Worm (Caenorhabditis elegans): ENCODE results near the gene tyr-6.

The tyr-6 gene

DNA sequence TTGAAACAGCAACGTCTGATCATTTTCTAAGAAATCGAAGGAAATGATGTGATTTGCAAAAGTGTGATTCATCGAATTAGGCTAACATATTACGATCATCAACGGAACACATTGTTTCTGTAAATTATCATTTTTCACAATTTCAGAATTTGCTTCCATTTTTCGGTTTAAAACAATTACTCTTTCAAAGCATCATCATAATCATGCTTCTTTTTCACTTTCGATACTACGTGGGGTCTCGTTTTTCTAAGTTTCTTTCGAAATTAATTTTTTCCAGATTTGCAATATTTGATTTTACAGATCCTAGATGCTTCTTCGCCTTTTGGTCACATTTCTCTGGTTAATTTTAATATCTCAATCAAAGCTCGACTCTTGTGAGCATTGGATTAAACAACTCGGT lies at the start of gene tyr-6:
Gene tyr-6, plus strand, starts transcription at position 301 of the 400 bp plus-strand sequence.
- TF ChIP-seq ref-1 (GFP tag; conservative IDR thresholded peaks at IDR 0.05) (no peak), T22C8.4 (GFP tag; IDR thresholded peaks at IDR 0.05) (no peak), tab-1 (GFP tag; IDR thresholded peaks at IDR 0.05) (no peak), cog-1 (tag; optimal IDR thresholded peaks at IDR 0.05) (no peak), klf-2 (GFP tag; conservative IDR thresholded peaks at IDR 0.05) (no peak), flt-1 (GFP tag; IDR thresholded peaks at IDR 0.05) (no peak), med-1 (GFP tag; optimal IDR thresholded peaks at IDR 0.05; ENCODE audit: insufficient read depth) (no peak), ztf-23 (GFP tag; IDR thresholded peaks at IDR 0.05) (no peak), ztf-29 (GFP tag; IDR thresholded peaks at IDR 0.05) (no peak)

DNA sequence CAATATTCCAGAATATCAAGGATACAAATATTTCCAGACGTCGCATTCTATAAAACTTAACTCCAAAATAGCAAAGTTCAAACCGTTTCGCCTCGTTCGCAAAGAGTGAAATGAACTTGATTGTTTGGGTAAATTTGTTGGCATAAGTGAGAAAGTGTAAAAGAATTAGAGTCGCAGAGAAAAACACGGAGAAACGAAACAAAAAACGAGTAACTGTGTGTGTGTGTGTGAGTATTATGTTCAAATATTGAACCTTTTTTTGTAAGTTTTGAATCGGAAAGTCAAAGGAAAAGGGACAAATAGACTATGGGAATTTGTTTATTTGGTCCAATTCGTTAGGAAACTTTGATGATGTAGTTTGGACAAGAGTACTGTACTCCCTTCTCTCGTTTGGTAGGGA lies 48.7 kb upstream of the tyr-6 start, which contains the start of gene acp-7:
Gene acp-7, minus strand, starts transcription at position 101 of the 400 bp plus-strand sequence.
- no peak for TF ChIP-seq flt-1 (GFP tag; IDR thresholded peaks at IDR 0.05)
- no peak for TF ChIP-seq ztf-23 (GFP tag; IDR thresholded peaks at IDR 0.05)
- no peak for TF ChIP-seq cog-1 (tag; optimal IDR thresholded peaks at IDR 0.05)
- TF ChIP-seq ztf-29 (GFP tag; IDR thresholded peaks at IDR 0.05), result no peak
- TF ChIP-seq med-1 (GFP tag; optimal IDR thresholded peaks at IDR 0.05; ENCODE audit: insufficient read depth), result no peak
- no peak for TF ChIP-seq ref-1 (GFP tag; conservative IDR thresholded peaks at IDR 0.05)
- TF ChIP-seq klf-2 (GFP tag; conservative IDR thresholded peaks at IDR 0.05), result no peak
- TF ChIP-seq tab-1 (GFP tag; IDR thresholded peaks at IDR 0.05), result no peak
- TF ChIP-seq T22C8.4 (GFP tag; IDR thresholded peaks at IDR 0.05), result no peak

DNA sequence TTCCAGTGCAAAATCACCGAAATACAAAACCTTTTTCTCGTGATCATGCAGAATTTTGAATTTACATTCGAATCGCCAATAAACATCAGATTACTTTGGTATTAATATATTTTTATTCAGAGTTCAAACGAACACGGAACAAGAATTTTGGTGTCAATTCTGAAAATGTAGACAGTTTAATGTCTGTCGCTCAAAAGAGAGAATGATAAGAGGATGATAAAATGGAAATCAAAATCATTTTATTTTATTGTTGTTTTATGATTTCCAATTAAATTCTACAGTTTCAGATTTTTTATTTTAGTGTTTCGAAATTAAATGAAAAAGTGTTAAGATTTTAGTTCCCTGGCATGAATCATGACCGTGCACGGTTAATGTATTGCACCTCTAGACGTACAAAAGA lies 47.9 kb upstream of the tyr-6 start:
- TF ChIP-seq cog-1 (tag; optimal IDR thresholded peaks at IDR 0.05) (no peak), T22C8.4 (GFP tag; IDR thresholded peaks at IDR 0.05) (no peak), ref-1 (GFP tag; conservative IDR thresholded peaks at IDR 0.05) (no peak), klf-2 (GFP tag; conservative IDR thresholded peaks at IDR 0.05) (no peak), tab-1 (GFP tag; IDR thresholded peaks at IDR 0.05) (no peak), flt-1 (GFP tag; IDR thresholded peaks at IDR 0.05) (no peak), ztf-29 (GFP tag; IDR thresholded peaks at IDR 0.05) (no peak), ztf-23 (GFP tag; IDR thresholded peaks at IDR 0.05) (no peak), med-1 (GFP tag; optimal IDR thresholded peaks at IDR 0.05; ENCODE audit: insufficient read depth) (no peak)

DNA sequence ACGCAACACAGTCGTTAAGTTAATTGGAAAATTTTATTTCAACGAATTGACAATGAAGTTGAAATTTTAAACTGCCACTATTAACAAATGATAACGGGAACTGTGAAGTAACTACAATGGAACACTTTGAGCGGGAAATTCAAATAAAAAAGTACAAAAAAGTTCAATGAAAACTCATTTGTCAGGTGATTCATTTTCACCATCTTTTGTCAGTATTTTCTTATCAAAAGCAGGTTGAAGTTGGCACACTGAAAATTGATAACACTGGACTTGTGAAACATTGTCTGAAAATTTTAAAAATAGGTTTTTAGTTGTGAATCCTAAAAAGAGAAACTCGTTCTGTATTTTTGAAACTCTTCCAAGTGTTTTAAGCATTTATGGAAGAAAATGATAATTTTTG lies 46.9 kb upstream of the tyr-6 start:
- TF ChIP-seq T22C8.4 (GFP tag; IDR thresholded peaks at IDR 0.05), result no peak
- no peak for TF ChIP-seq ztf-23 (GFP tag; IDR thresholded peaks at IDR 0.05)
- no peak for TF ChIP-seq klf-2 (GFP tag; conservative IDR thresholded peaks at IDR 0.05)
- no peak for TF ChIP-seq med-1 (GFP tag; optimal IDR thresholded peaks at IDR 0.05; ENCODE audit: insufficient read depth)

DNA sequence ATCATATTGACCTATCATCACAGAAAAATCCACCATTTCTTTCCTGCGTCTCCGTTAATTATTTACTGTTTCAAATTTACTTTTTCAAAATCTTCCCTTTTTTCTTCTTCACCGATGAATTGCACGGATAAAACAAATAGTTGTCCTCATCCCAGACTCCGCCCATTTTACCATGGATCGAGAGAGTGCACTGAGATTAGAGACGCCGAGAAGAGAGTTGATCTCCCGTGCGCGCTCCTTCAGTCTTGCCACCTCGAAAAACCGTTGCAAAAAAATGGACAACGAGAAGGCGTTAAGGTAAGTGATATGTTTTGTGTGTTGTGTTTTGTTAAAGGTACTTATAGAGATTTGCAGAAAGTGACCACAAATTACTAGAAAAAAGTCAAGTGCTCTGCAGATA lies 42.3 kb upstream of the tyr-6 start, which contains the start of gene dlc-5:
Gene dlc-5, plus strand, starts transcription at position 154 of the 400 bp plus-strand sequence.
- TF ChIP-seq T22C8.4 (GFP tag; IDR thresholded peaks at IDR 0.05) (no peak), ref-1 (GFP tag; conservative IDR thresholded peaks at IDR 0.05) (no peak), med-1 (GFP tag; optimal IDR thresholded peaks at IDR 0.05; ENCODE audit: insufficient read depth) (no peak), tab-1 (GFP tag; IDR thresholded peaks at IDR 0.05) (no peak), ztf-29 (GFP tag; IDR thresholded peaks at IDR 0.05) (no peak), ztf-23 (GFP tag; IDR thresholded peaks at IDR 0.05) (no peak), klf-2 (GFP tag; conservative IDR thresholded peaks at IDR 0.05) (no peak), cog-1 (tag; optimal IDR thresholded peaks at IDR 0.05) (no peak), flt-1 (GFP tag; IDR thresholded peaks at IDR 0.05) (no peak)

DNA sequence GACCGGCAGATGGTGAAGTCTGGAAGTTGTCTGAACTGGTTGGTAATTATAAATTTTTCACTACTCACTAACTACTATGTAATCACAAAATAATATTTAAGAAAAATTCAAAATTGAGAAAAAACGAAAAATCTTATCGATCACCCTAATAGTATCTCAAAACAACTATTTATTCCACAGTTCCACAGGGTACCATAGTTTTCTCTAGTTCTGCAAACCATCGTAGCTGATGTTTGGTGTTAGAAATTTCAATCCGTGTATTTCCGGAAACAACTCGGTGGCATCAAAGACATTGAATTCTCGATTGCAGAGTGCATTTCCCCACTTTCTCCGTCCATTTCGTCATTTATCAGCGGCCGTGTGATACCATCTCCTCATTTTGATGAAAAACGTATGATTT lies 38.7 kb upstream of the tyr-6 start, which contains the start of gene Y73B6BL.31:
Gene Y73B6BL.31, plus strand, starts transcription at position 301 of the 400 bp plus-strand sequence.
- TF ChIP-seq flt-1 (GFP tag; IDR thresholded peaks at IDR 0.05), result no peak
- no peak for TF ChIP-seq T22C8.4 (GFP tag; IDR thresholded peaks at IDR 0.05)
- TF ChIP-seq klf-2 (GFP tag; conservative IDR thresholded peaks at IDR 0.05), result no peak
- TF ChIP-seq cog-1 (tag; optimal IDR thresholded peaks at IDR 0.05), result no peak
- TF ChIP-seq ztf-29 (GFP tag; IDR thresholded peaks at IDR 0.05), result no peak
- TF ChIP-seq med-1 (GFP tag; optimal IDR thresholded peaks at IDR 0.05; ENCODE audit: insufficient read depth), result no peak
- no peak for TF ChIP-seq ztf-23 (GFP tag; IDR thresholded peaks at IDR 0.05)
- TF ChIP-seq tab-1 (GFP tag; IDR thresholded peaks at IDR 0.05), result no peak
- TF ChIP-seq ref-1 (GFP tag; conservative IDR thresholded peaks at IDR 0.05), result no peak

DNA sequence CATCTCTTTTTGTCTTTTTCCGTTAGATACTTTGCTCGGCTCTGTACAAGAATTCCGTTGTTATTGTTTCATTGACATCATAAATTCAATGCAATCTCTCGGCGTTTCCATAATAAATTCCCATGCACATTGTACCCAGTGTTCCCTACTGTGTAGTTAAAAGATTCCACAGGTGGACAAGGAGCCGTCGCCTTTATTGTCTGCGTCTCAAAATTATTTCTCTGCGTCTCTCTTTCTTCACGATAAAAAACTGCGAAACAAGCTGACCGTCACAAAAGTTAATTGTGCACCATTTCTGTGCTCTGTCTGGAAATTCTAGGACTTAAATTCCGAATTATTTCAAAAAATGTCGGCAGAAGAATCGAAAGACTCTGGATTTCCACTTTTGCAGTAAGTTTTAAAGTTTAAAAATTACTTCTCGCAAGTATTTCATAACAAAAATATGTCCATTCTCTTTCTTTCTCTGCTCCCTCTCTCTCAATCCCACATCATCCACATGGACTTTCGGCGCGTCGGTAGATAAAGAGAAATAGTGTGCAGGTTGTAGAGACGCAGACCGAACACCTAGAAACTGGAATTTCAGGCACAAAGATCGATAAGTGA lies 38.2 kb upstream of the tyr-6 start:
- no peak for TF ChIP-seq cog-1 (tag; optimal IDR thresholded peaks at IDR 0.05)
- no peak for TF ChIP-seq ref-1 (GFP tag; conservative IDR thresholded peaks at IDR 0.05)
- TF ChIP-seq flt-1 (GFP tag; IDR thresholded peaks at IDR 0.05), result no peak

DNA sequence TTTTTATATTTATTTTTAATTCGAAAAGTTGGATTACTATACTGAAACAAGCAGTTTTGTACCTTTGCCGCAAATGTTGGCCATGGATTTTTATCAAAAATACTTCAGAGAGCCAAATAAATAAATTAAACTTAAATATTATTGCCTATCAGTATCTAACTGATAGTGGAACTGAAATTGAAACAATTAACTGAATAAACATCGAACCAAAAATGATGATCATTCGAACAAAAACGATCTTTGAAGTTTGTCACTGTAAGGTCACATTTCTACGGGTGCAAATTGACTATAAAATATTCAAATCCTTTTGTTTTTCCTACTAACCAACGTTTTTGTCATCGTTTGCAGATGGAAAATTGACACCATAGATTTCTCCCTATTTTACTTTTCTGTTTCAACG lies 37.3 kb upstream of the tyr-6 start:
- TF ChIP-seq klf-2 (GFP tag; conservative IDR thresholded peaks at IDR 0.05) (no peak), tab-1 (GFP tag; IDR thresholded peaks at IDR 0.05) (no peak), ref-1 (GFP tag; conservative IDR thresholded peaks at IDR 0.05) (no peak), ztf-29 (GFP tag; IDR thresholded peaks at IDR 0.05) (no peak), T22C8.4 (GFP tag; IDR thresholded peaks at IDR 0.05) (no peak), flt-1 (GFP tag; IDR thresholded peaks at IDR 0.05) (no peak), ztf-23 (GFP tag; IDR thresholded peaks at IDR 0.05) (no peak), cog-1 (tag; optimal IDR thresholded peaks at IDR 0.05) (no peak), med-1 (GFP tag; optimal IDR thresholded peaks at IDR 0.05; ENCODE audit: insufficient read depth) (no peak)

DNA sequence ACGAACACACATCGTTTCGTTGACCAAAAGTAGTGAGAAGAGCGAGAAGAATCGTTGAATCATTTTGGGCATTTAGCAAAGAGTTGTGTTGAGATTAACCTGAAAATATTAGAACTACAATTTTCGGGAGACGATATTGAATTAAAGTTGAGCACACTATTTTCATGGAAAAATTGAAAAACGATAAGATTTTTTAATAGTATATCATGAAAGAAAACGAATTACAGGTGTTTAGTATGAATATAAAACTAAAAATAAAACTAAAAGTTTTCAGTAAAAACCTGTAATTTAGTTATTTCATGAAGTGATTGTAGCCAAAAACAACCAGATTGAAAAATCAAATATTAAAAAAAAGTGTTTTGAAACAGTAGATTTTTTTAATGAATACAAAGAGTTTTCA lies 22.8 kb upstream of the tyr-6 start, which contains the start of gene lgc-10:
Gene lgc-10, minus strand, starts transcription at position 101 of the 400 bp plus-strand sequence.
- TF ChIP-seq klf-2 (GFP tag; conservative IDR thresholded peaks at IDR 0.05) (no peak), med-1 (GFP tag; optimal IDR thresholded peaks at IDR 0.05; ENCODE audit: insufficient read depth) (no peak), T22C8.4 (GFP tag; IDR thresholded peaks at IDR 0.05) (no peak), tab-1 (GFP tag; IDR thresholded peaks at IDR 0.05) (no peak), flt-1 (GFP tag; IDR thresholded peaks at IDR 0.05) (no peak), ref-1 (GFP tag; conservative IDR thresholded peaks at IDR 0.05) (no peak), cog-1 (tag; optimal IDR thresholded peaks at IDR 0.05) (no peak), ztf-23 (GFP tag; IDR thresholded peaks at IDR 0.05) (no peak), ztf-29 (GFP tag; IDR thresholded peaks at IDR 0.05) (no peak)

DNA sequence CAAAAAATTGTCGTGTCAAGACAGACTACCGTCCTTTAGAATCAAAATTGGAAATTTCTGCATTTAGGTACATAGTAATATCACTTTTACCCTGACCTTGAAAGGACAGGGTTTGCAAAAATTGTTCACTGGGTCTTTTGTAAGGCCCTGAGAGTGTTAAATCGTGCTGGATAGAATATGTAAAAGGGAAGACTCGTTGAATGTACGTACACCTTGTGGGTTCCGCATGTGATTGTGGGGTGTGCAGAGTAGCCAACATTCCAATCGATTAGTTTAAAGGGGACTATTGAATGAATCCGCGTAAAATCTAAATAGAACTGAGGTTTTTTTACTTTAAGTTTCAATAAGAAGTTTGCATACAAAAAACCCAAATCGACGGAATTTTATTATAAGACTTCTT lies 19.7 kb upstream of the tyr-6 start:
- TF ChIP-seq klf-2 (GFP tag; conservative IDR thresholded peaks at IDR 0.05) (no peak), cog-1 (tag; optimal IDR thresholded peaks at IDR 0.05) (no peak), tab-1 (GFP tag; IDR thresholded peaks at IDR 0.05) (no peak), ztf-29 (GFP tag; IDR thresholded peaks at IDR 0.05) (no peak), T22C8.4 (GFP tag; IDR thresholded peaks at IDR 0.05) (no peak), ref-1 (GFP tag; conservative IDR thresholded peaks at IDR 0.05) (no peak), med-1 (GFP tag; optimal IDR thresholded peaks at IDR 0.05; ENCODE audit: insufficient read depth) (no peak), ztf-23 (GFP tag; IDR thresholded peaks at IDR 0.05) (no peak), flt-1 (GFP tag; IDR thresholded peaks at IDR 0.05) (no peak)
